Worm (Caenorhabditis elegans): ENCODE results near the gene rpn-3.

DNA sequence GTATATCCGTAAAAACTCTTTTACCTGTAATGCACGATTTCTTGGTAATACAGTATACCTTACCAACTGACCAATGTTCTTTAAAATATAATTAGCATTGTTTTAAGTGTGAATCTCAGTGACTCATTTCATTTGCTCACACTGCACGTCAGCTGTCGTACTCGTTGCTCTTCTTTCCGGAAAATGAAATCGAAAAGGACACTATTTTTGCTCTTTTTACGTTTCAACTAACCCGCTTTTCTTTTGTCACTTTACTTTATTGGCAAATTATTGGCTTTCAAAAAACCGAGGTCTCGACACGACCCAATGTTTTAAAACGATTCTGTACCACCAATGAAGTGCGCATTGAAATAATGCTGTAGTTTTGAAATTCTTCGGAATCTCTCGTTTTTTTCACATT, 33.2 kb downstream of the rpn-3 start, which contains the start of gene F42H10.6:
- no peak for TF ChIP-seq ceh-34 (tag; optimal IDR thresholded peaks at IDR 0.05)
- no peak for TF ChIP-seq pax-1 (tag; optimal IDR thresholded peaks at IDR 0.05)
- TF ChIP-seq pag-3 (tag; optimal IDR thresholded peaks at IDR 0.05; ENCODE audit: borderline replicate concordance) = no peak
